Fruit fly (Drosophila melanogaster) whole organism, larva: ENCODE data around the gene fit.

Experiments used
- noc ChIP-seq: fragments of 200-800 bp; sonication (Bioruptor generic); optimal IDR thresholded peaks from 3 replicates; lab custom pipeline; 2019; ENCODE audit warnings: missing biosample characterization, mild to moderate bottlenecking, missing genetic modification characterization, moderate library complexity

Gene fit

dm6 chr3R:21840432-21840831, 43.8 kb downstream of the fit start:
- TF ChIP-seq noc (tag; lab: Kevin White, UChicago), result no peak

dm6 chr3R:21839636-21840035, 44.6 kb downstream of the fit start:
- TF ChIP-seq noc (tag; lab: Kevin White, UChicago), result no peak

- no peak for TF ChIP-seq noc (tag; lab: Kevin White, UChicago)
Observed at dm6 chr3R:21838505-21838956, 45.7 kb downstream of the fit start.

- TF ChIP-seq noc (tag; lab: Kevin White, UChicago), result no peak
Observed at dm6 chr3R:21837069-21837977, 46.9 kb downstream of the fit start.

- no peak for TF ChIP-seq noc (tag; lab: Kevin White, UChicago)
Observed at dm6 chr3R:21836614-21837013, 47.6 kb downstream of the fit start.

dm6 chr3R:21836201-21836504, 48.1 kb downstream of the fit start:
- TF ChIP-seq noc (tag; lab: Kevin White, UChicago), result no peak

dm6 chr3R:21835388-21836200, 48.7 kb downstream of the fit start:
- no peak for TF ChIP-seq noc (tag; lab: Kevin White, UChicago)

- no peak for TF ChIP-seq noc (tag; lab: Kevin White, UChicago)
Observed at dm6 chr3R:21834234-21835070, 49.8 kb downstream of the fit start.
